Fruit fly (Drosophila melanogaster): ENCODE measurements around the gene CG4835.

CG4835 gene

DNA sequence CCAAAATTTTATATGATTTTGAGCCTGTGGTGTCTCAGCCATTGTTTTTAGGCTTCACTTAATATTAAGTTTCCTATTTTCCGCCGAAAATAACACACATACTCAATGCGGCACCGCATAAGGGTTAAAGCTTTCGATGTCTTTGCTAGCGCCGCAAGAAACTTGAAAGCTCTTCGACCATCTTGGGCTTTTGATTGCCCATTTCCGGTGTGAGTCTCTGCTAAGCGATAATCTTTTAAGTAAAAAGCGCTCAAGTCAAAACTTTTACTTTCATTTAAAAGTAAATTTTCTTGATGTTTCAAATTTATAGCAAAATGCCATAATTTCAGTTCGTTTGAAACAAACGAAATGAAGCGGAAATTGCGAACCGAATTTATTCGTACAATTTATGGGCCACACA is 32.4 kb downstream of the CG4835 start (continued):
- TF ChIP-seq eg (GFP tag; IDR thresholded peaks at IDR 0.05) (peak; percentile 81), Hr4 (GFP tag; optimal IDR thresholded peaks at IDR 0.05) (peak; percentile 2), pdm3 (GFP tag; optimal IDR thresholded peaks at IDR 0.05) (peak; percentile 66), CG6854 (GFP tag; optimal IDR thresholded peaks at IDR 0.05) (no peak), esn (GFP tag; optimal IDR thresholded peaks at IDR 0.05) (peak; percentile 82), CG11762 (GFP tag; optimal IDR thresholded peaks at IDR 0.05; ENCODE audit: insufficient read depth) (peak; percentile 69), CG8632 (GFP tag; optimal IDR thresholded peaks at IDR 0.05) (peak; percentile 57), net (GFP tag; optimal IDR thresholded peaks at IDR 0.05) (peak; percentile 63), lz (GFP tag; optimal IDR thresholded peaks at IDR 0.05) (peak; percentile 82), Ets96B (tag; optimal IDR thresholded peaks at IDR 0.05) (no peak), CG3919 (GFP tag; optimal IDR thresholded peaks at IDR 0.05) (peak; percentile 84), Sox102F (GFP tag; optimal IDR thresholded peaks at IDR 0.05) (peak; percentile 79), Gug (GFP tag; IDR thresholded peaks at IDR 0.05) (no peak), vri (GFP tag; optimal IDR thresholded peaks at IDR 0.05) (peak; percentile 73), Eip93F (GFP tag; optimal IDR thresholded peaks at IDR 0.05) (no peak), Met (GFP tag; optimal IDR thresholded peaks at IDR 0.05) (peak; percentile 84)

dm6 chr3L:5522904-5523428 is 43.4 kb downstream of the CG4835 start:
- no peak for TF ChIP-seq fd59A (GFP tag; optimal IDR thresholded peaks at IDR 0.05)
- no peak for TF ChIP-seq esn (GFP tag; optimal IDR thresholded peaks at IDR 0.05)

dm6 chr3L:5529241-5529640 is 49.7 kb downstream of the CG4835 start, which contains the start of gene Lkr:
Gene Lkr (minus strand): TSS chr3L:5529341.
- TF ChIP-seq acj6 (GFP tag; optimal IDR thresholded peaks at IDR 0.05) (no peak), dsx (GFP tag; optimal IDR thresholded peaks at IDR 0.05; ENCODE audit: poor library complexity, severe bottlenecking) (no peak), CG1621 (tag; optimal IDR thresholded peaks at IDR 0.05) (no peak), Hr4 (GFP tag; optimal IDR thresholded peaks at IDR 0.05) (no peak), Hr38 (GFP tag; optimal IDR thresholded peaks at IDR 0.05) (no peak), pdm3 (GFP tag; optimal IDR thresholded peaks at IDR 0.05) (no peak), lz (GFP tag; optimal IDR thresholded peaks at IDR 0.05) (no peak), spab (GFP tag; optimal IDR thresholded peaks at IDR 0.05) (no peak)
